Fruit fly (Drosophila melanogaster) whole organism, embryonic: Measurements from ENCODE around the gene CG5043.

Experiments used
- Aef1 ChIP-seq: fragments of 200-800 bp; sonication (Bioruptor generic); IDR thresholded peaks from 3 replicates; pipeline ENCODE4 v1.3.6; 2022; ENCODE audit warnings: missing biosample characterization, missing genetic modification characterization
- Asciz ChIP-seq: fragments of 200-800 bp; sonication (Bioruptor generic); optimal IDR thresholded peaks from 2 replicates; lab custom pipeline; 2017; ENCODE audit warnings: missing biosample characterization, mild to moderate bottlenecking, missing genetic modification characterization, missing genetic modification reagents
- CG10209 ChIP-seq: fragments of 200-800 bp; sonication (Bioruptor generic); optimal IDR thresholded peaks from 3 replicates; lab custom pipeline; 2017; ENCODE audit warnings: missing biosample characterization, mild to moderate bottlenecking, missing genetic modification characterization, missing genetic modification reagents
- CG10366 ChIP-seq: fragments of 200-800 bp; sonication (Bioruptor generic); IDR thresholded peaks from 2 replicates; pipeline ENCODE4 v1.3.6; 2022; ENCODE audit warnings: missing biosample characterization, missing genetic modification characterization
- CG10959 ChIP-seq: fragments of 200-800 bp; sonication (Bioruptor generic); IDR thresholded peaks from 2 replicates; pipeline ENCODE4 v1.3.6; 2022; ENCODE audit warnings: missing biosample characterization, missing genetic modification characterization
- CG10979 ChIP-seq: fragments of 200-800 bp; sonication (Bioruptor generic); optimal IDR thresholded peaks from 2 replicates; lab custom pipeline; 2018; ENCODE audit warnings: missing biosample characterization, mild to moderate bottlenecking, missing genetic modification characterization, moderate library complexity
- CG11560 ChIP-seq: fragments of 200-800 bp; sonication (Bioruptor generic); IDR thresholded peaks from 3 replicates; pipeline ENCODE4 v1.3.6; 2022; ENCODE audit warnings: missing biosample characterization, missing genetic modification characterization
- CG11695 ChIP-seq: fragments of 200-800 bp; sonication (Bioruptor generic); IDR thresholded peaks from 3 replicates; pipeline ENCODE4 v1.3.6; 2022; ENCODE audit warnings: missing biosample characterization, missing genetic modification characterization
- CG17612 ChIP-seq: fragments of 200-800 bp; sonication (Bioruptor generic); IDR thresholded peaks from 2 replicates; pipeline ENCODE4 v1.3.6; 2022; ENCODE audit warnings: missing biosample characterization, missing genetic modification characterization
- CG2875 ChIP-seq: fragments of 200-800 bp; sonication (Bioruptor generic); optimal IDR thresholded peaks from 2 replicates; lab custom pipeline; 2017; ENCODE audit warnings: missing biosample characterization, mild to moderate bottlenecking, missing genetic modification characterization, missing genetic modification reagents
- CG2889 ChIP-seq: fragments of 200-800 bp; sonication (Bioruptor generic); IDR thresholded peaks from 3 replicates; pipeline ENCODE4 v1.3.6; 2022; ENCODE audit warnings: missing biosample characterization, missing genetic modification characterization
- CG30403 ChIP-seq: fragments of 200-800 bp; sonication (Bioruptor generic); optimal IDR thresholded peaks from 3 replicates; lab custom pipeline; 2016; ENCODE audit warnings: missing biosample characterization, missing genetic modification characterization
- CG31224 ChIP-seq: fragments of 200-800 bp; sonication (Bioruptor generic); IDR thresholded peaks from 2 replicates; pipeline ENCODE4 v1.3.6; 2022; ENCODE audit warnings: missing biosample characterization, missing genetic modification characterization
- CG3847 ChIP-seq: fragments of 200-800 bp; sonication (Bioruptor generic); IDR thresholded peaks from 2 replicates; pipeline ENCODE4 v1.3.6; 2022; ENCODE audit warnings: missing biosample characterization, missing genetic modification characterization
- CG4282 ChIP-seq: fragments of 200-800 bp; sonication (Bioruptor generic); optimal IDR thresholded peaks from 2 replicates; lab custom pipeline; 2016; ENCODE audit warnings: missing biosample characterization, missing genetic modification characterization
- CG6654 ChIP-seq: fragments of 200-800 bp; sonication (Bioruptor generic); optimal IDR thresholded peaks from 2 replicates; lab custom pipeline; 2017; ENCODE audit warnings: missing biosample characterization, mild to moderate bottlenecking, missing genetic modification characterization
- CG6689 ChIP-seq: fragments of 200-800 bp; sonication (Bioruptor generic); IDR thresholded peaks from 2 replicates; pipeline ENCODE4 v1.3.6; 2022; ENCODE audit warnings: missing biosample characterization, missing genetic modification characterization
- CG8089 ChIP-seq: fragments of 200-800 bp; sonication (Bioruptor generic); optimal IDR thresholded peaks from 3 replicates; lab custom pipeline; 2016; ENCODE audit warnings: missing biosample characterization, missing genetic modification characterization
- CrebB ChIP-seq: fragments of 200-800 bp; sonication (Bioruptor generic); optimal IDR thresholded peaks from 3 replicates; lab custom pipeline; 2018; ENCODE audit warnings: missing biosample characterization, mild to moderate bottlenecking, missing genetic modification characterization
- Fer1 ChIP-seq: fragments of 200-800 bp; sonication (Bioruptor generic); optimal IDR thresholded peaks from 2 replicates; lab custom pipeline; 2017; ENCODE audit warnings: missing biosample characterization, mild to moderate bottlenecking, missing genetic modification characterization
- Hmx ChIP-seq: fragments of 200-800 bp; sonication (Bioruptor generic); optimal IDR thresholded peaks from 2 replicates; lab custom pipeline; 2016; ENCODE audit warnings: missing biosample characterization, missing genetic modification characterization
- MTF-1 ChIP-seq: fragments of 200-800 bp; sonication (Bioruptor generic); optimal IDR thresholded peaks from 2 replicates; lab custom pipeline; 2018; ENCODE audit warnings: missing biosample characterization, mild to moderate bottlenecking, missing genetic modification characterization, borderline replicate concordance
- Max ChIP-seq: fragments of 200-800 bp; sonication (Bioruptor generic); optimal IDR thresholded peaks from 2 replicates; lab custom pipeline; 2016; ENCODE audit warnings: missing biosample characterization, mild to moderate bottlenecking, missing genetic modification characterization
- Nf-YA ChIP-seq: fragments of 200-800 bp; sonication (Bioruptor generic); IDR thresholded peaks from 2 replicates; pipeline ENCODE4 v1.3.6; 2022; ENCODE audit warnings: missing biosample characterization, missing genetic modification characterization
- Oli ChIP-seq: fragments of 200-800 bp; sonication (Bioruptor generic); optimal IDR thresholded peaks from 2 replicates; lab custom pipeline; 2018; ENCODE audit warnings: missing biosample characterization, mild to moderate bottlenecking, missing genetic modification characterization, moderate library complexity
- Opbp ChIP-seq: fragments of 200-800 bp; sonication (Bioruptor generic); IDR thresholded peaks from 3 replicates; pipeline ENCODE4 v1.3.6; 2022; ENCODE audit warnings: missing biosample characterization, missing genetic modification characterization; ENCODE audit not compliant: partially characterized antibody
- Pdp1 ChIP-seq, 2 experiments: fragments of 200-800 bp; sonication (Bioruptor generic); optimal IDR thresholded peaks; 3 replicates each; lab custom pipeline; 2016; ENCODE audit warnings: missing biosample characterization in 2 of 2, missing genetic modification characterization in 2 of 2, mild to moderate bottlenecking in 1 of 2, moderate library complexity in 1 of 2
- Ptx1 ChIP-seq: fragments of 200-800 bp; sonication (Bioruptor generic); IDR thresholded peaks from 2 replicates; pipeline ENCODE4 v1.3.6; 2022; ENCODE audit warnings: missing biosample characterization, missing genetic modification characterization
- Vsx1 ChIP-seq: fragments of 200-800 bp; sonication (Bioruptor generic); optimal IDR thresholded peaks from 2 replicates; lab custom pipeline; 2017; ENCODE audit warnings: missing biosample characterization, mild to moderate bottlenecking, missing genetic modification characterization, missing genetic modification reagents
- ab ChIP-seq: fragments of 200-800 bp; sonication (Bioruptor generic); optimal IDR thresholded peaks from 2 replicates; lab custom pipeline; 2016; ENCODE audit warnings: missing biosample characterization, missing genetic modification characterization
- ac ChIP-seq: fragments of 200-800 bp; sonication (Bioruptor generic); optimal IDR thresholded peaks from 3 replicates; lab custom pipeline; 2017; ENCODE audit warnings: missing biosample characterization, mild to moderate bottlenecking, missing genetic modification characterization
- ato ChIP-seq: fragments of 200-800 bp; sonication (Bioruptor generic); IDR thresholded peaks from 2 replicates; pipeline ENCODE4 v1.3.6; 2022; ENCODE audit warnings: missing biosample characterization, missing genetic modification characterization; ENCODE audit not compliant: partially characterized antibody
- az2 ChIP-seq: fragments of 200-800 bp; sonication (Bioruptor generic); optimal IDR thresholded peaks from 3 replicates; lab custom pipeline; 2016; ENCODE audit warnings: missing biosample characterization, missing genetic modification characterization
- chif ChIP-seq, 2 experiments: fragments of 200-800 bp; sonication (Bioruptor generic); optimal IDR thresholded peaks; 3 replicates each; lab custom pipeline; 2016; ENCODE audit warnings: missing biosample characterization in 2 of 2, missing genetic modification characterization in 2 of 2
- ci ChIP-seq: fragments of 200-800 bp; sonication (Bioruptor generic); IDR thresholded peaks from 3 replicates; pipeline ENCODE4 v1.3.6; 2022; ENCODE audit warnings: missing biosample characterization, missing genetic modification characterization
- crol ChIP-seq: fragments of 200-800 bp; sonication (Bioruptor generic); IDR thresholded peaks from 2 replicates; pipeline ENCODE4 v1.3.6; 2022; ENCODE audit warnings: missing biosample characterization, missing genetic modification characterization
- dmrt99B ChIP-seq: fragments of 200-800 bp; sonication (Bioruptor generic); optimal IDR thresholded peaks from 2 replicates; lab custom pipeline; 2018; ENCODE audit warnings: missing biosample characterization, mild to moderate bottlenecking, missing genetic modification characterization, moderate library complexity
- dysf ChIP-seq: fragments of 200-800 bp; sonication (Bioruptor generic); IDR thresholded peaks from 3 replicates; pipeline ENCODE4 v1.3.6; 2022; ENCODE audit warnings: missing biosample characterization, missing genetic modification characterization
- ems ChIP-seq: fragments of 200-800 bp; sonication (Bioruptor generic); optimal IDR thresholded peaks from 3 replicates; lab custom pipeline; 2016; ENCODE audit warnings: missing biosample characterization, missing genetic modification characterization
- oc ChIP-seq: fragments of 200-800 bp; sonication (Bioruptor generic); optimal IDR thresholded peaks from 2 replicates; lab custom pipeline; 2018; ENCODE audit warnings: missing biosample characterization, mild to moderate bottlenecking, missing genetic modification characterization, moderate library complexity
- p53 ChIP-seq: fragments of 200-800 bp; sonication (Bioruptor generic); optimal IDR thresholded peaks from 2 replicates; lab custom pipeline; 2016; ENCODE audit warnings: missing biosample characterization, missing genetic modification characterization
- pan ChIP-seq, 4 experiments: fragments of >200 bp in 3 of 4; fragments of 200-800 bp in 1 of 4; sonication (Bioruptor generic) in 1 of 4; optimal IDR thresholded peaks in 3 of 4; IDR thresholded peaks in 1 of 4; 2 replicates each; pipeline versions ENCODE4 v1.3.6 to Lab custom; 2017 to 2022; ENCODE audit warnings: missing biosample characterization in 2 of 4, missing genetic modification characterization in 2 of 4, mixed read lengths in 1 of 4
- pum ChIP-seq: fragments of 200-800 bp; sonication (Bioruptor generic); optimal IDR thresholded peaks from 2 replicates; lab custom pipeline; 2016; ENCODE audit warnings: missing biosample characterization, missing genetic modification characterization
- run ChIP-seq: fragments of 200-800 bp; sonication (Bioruptor generic); optimal IDR thresholded peaks from 3 replicates; lab custom pipeline; 2018; ENCODE audit warnings: missing biosample characterization, mild to moderate bottlenecking, missing genetic modification characterization
- scrt ChIP-seq: fragments of 200-800 bp; sonication (Bioruptor generic); optimal IDR thresholded peaks from 2 replicates; lab custom pipeline; 2018; ENCODE audit warnings: missing biosample characterization, mild to moderate bottlenecking, missing genetic modification characterization, moderate library complexity
- sens ChIP-seq: fragments of 200-800 bp; sonication (Bioruptor generic); peaks from one replicate; lab custom pipeline; 2016; ENCODE audit warnings: missing biosample characterization, missing genetic modification characterization
- tna ChIP-seq: fragments of 200-800 bp; sonication (Bioruptor generic); IDR thresholded peaks from 2 replicates; pipeline ENCODE4 v1.3.6; 2022; ENCODE audit warnings: missing biosample characterization, missing genetic modification characterization; ENCODE audit not compliant: partially characterized antibody
- tx ChIP-seq: fragments of 200-800 bp; sonication (Bioruptor generic); optimal IDR thresholded peaks from 2 replicates; lab custom pipeline; 2016; ENCODE audit warnings: missing biosample characterization, missing genetic modification characterization
- vvl ChIP-seq: fragments of 200-800 bp; sonication (Bioruptor generic); IDR thresholded peaks from 2 replicates; pipeline ENCODE4 v1.3.6; 2022; ENCODE audit warnings: missing biosample characterization, missing genetic modification characterization
- z ChIP-seq: fragments of 200-800 bp; sonication (Bioruptor generic); IDR thresholded peaks from 3 replicates; pipeline ENCODE4 v1.3.6; 2022; ENCODE audit warnings: missing biosample characterization, missing genetic modification characterization
- zf30C ChIP-seq: fragments of 200-800 bp; sonication (Bioruptor generic); optimal IDR thresholded peaks from 3 replicates; lab custom pipeline; 2018; ENCODE audit warnings: missing biosample characterization, mild to moderate bottlenecking, missing genetic modification characterization

CG5043 gene

dm6 chr2L:17431359-17431675 lies 2.3 kb upstream of the CG5043 start (continued):
- no peak for TF ChIP-seq CG2875 (GFP tag; lab: Kevin White, UChicago)
- TF ChIP-seq CG2889 (GFP tag; lab: Robert Waterston, UW) = no peak
- TF ChIP-seq tna (GFP tag; lab: Robert Waterston, UW) = no peak
- no peak for TF ChIP-seq ato (GFP tag; lab: Robert Waterston, UW)
- no peak for TF ChIP-seq CG10979 (tag; lab: Kevin White, UChicago)
- TF ChIP-seq Opbp (GFP tag; lab: Robert Waterston, UW) = no peak
- no peak for TF ChIP-seq Nf-YA (GFP tag; lab: Robert Waterston, UW)
- 0 out of 2 replicates have a peak, but pooled peaks have one; percentile 12 for TF ChIP-seq vvl
- no peak for TF ChIP-seq CG10959 (GFP tag; lab: Robert Waterston, UW)
- TF ChIP-seq run (tag; lab: Kevin White, UChicago) = peak; percentile 20
- TF ChIP-seq Ptx1 (GFP tag; lab: Robert Waterston, UW) = peak; percentile 42; the same call in 1 of the 2 replicates
- no peak for TF ChIP-seq ac (GFP tag; lab: Kevin White, UChicago)
- TF ChIP-seq pum = no peak
- TF ChIP-seq chif (GFP tag; optimal IDR thresholded peaks at IDR 0.05; lab: Kevin White, UChicago) = no peak
- no peak for TF ChIP-seq ab (GFP tag; lab: Kevin White, UChicago)
- no peak for TF ChIP-seq oc (tag; lab: Kevin White, UChicago)
- TF ChIP-seq tx = no peak
- TF ChIP-seq MTF-1 (GFP tag; lab: Kevin White, UChicago) = no peak
- no peak for TF ChIP-seq CrebB (tag; lab: Kevin White, UChicago)
- TF ChIP-seq Vsx1 (GFP tag; lab: Kevin White, UChicago) = no peak
- TF ChIP-seq ems (GFP tag; lab: Kevin White, UChicago) = no peak
- no peak for TF ChIP-seq CG17612 (GFP tag; lab: Robert Waterston, UW)
- TF ChIP-seq ci (GFP tag; lab: Robert Waterston, UW) = no peak
- TF ChIP-seq CG4282 (GFP tag; lab: Kevin White, UChicago) = no peak
- TF ChIP-seq CG30403 (GFP tag; lab: Kevin White, UChicago) = peak; percentile 27
- no peak for TF ChIP-seq z
- TF ChIP-seq CG11695 (GFP tag; lab: Robert Waterston, UW) = no peak
- no peak for TF ChIP-seq Hmx (GFP tag; lab: Kevin White, UChicago)
- TF ChIP-seq Fer1 (GFP tag; lab: Kevin White, UChicago) = no peak
- TF ChIP-seq CG10366 (GFP tag; lab: Robert Waterston, UW) = peak; percentile 13; the same call in 1 of the 2 replicates
- no peak for TF ChIP-seq pan (optimal IDR thresholded peaks at IDR 0.05; lab: Kevin White, UChicago)
- no peak for TF ChIP-seq pan (GFP tag; optimal IDR thresholded peaks at IDR 0.05 in 1 of 2, IDR thresholded peaks at IDR 0.05 in 1 of 2)
- TF ChIP-seq dysf (GFP tag; lab: Robert Waterston, UW) = 0 out of 3 replicates have a peak, but pooled peaks have one; percentile 34
- TF ChIP-seq CG31224 (GFP tag; lab: Robert Waterston, UW) = no peak
- peak; percentile 70 for TF ChIP-seq dmrt99B
- TF ChIP-seq CG3847 = no peak
- TF ChIP-seq scrt (GFP tag; lab: Kevin White, UChicago) = no peak
- TF ChIP-seq Pdp1 (GFP tag; optimal IDR thresholded peaks at IDR 0.05; lab: Kevin White, UChicago) = no peak
- no peak for TF ChIP-seq Max (GFP tag; lab: Kevin White, UChicago)
- no peak for TF ChIP-seq CG10209 (GFP tag; lab: Kevin White, UChicago)
- no peak for TF ChIP-seq az2 (GFP tag; lab: Kevin White, UChicago)
- 0 out of 3 replicates have a peak, but pooled peaks have one; percentile 15 for TF ChIP-seq Aef1 (GFP tag; lab: Robert Waterston, UW)
- no peak for TF ChIP-seq CG6654 (GFP tag; lab: Kevin White, UChicago)
- peak; percentile 26 for TF ChIP-seq Oli (tag; lab: Kevin White, UChicago)
- TF ChIP-seq CG11560 (tag; lab: Robert Waterston, UW) = no peak
- TF ChIP-seq sens (GFP tag; lab: Kevin White, UChicago) = peak; percentile 79
- TF ChIP-seq CG6689 (GFP tag; lab: Robert Waterston, UW) = no peak
- TF ChIP-seq Asciz (GFP tag; lab: Kevin White, UChicago) = peak; percentile 43
- TF ChIP-seq p53 = no peak
- TF ChIP-seq zf30C (GFP tag; lab: Kevin White, UChicago) = no peak
- TF ChIP-seq CG8089 (GFP tag; lab: Kevin White, UChicago) = no peak
- TF ChIP-seq crol (GFP tag; lab: Robert Waterston, UW) = no peak
